Fruit fly (Drosophila melanogaster): ENCODE measurements around the gene CG7857.

CG7857 gene

DNA sequence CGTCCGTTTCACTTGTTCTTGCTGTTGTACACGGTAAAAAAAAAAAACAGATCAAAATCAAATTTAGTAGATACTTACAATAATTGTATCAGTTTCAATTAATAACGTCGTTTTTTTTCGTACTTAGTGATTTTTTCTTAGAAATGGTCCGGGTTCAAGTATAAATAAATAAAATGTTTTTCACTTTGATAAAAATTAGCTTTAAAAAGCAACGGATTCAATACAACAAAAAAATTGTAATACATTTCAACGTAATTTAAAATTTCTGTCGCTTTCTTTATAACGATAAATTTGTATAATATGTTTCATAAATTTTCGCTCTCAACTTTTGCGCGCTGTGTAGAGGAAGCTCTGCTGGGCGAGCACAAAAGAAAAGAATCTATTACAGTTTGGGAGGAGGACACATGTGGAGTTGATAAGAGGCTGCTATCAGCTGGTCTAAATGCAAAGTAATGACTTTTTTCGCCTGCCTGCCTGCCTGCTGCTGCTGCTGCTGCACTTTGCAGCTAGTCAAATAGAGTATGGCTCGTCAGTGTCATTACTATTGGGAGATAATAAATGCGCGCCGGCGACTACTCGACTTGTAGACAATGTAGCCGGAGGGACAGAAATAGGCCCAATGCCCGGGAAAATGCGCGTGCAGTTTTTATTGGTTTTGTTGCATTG lies 33.4 kb upstream of the CG7857 start (continued):
- TF ChIP-seq bbx (GFP tag; IDR thresholded peaks at IDR 0.05; ENCODE audit: partially characterized antibody), result no peak
- peak; percentile 7 for TF ChIP-seq fd3F (GFP tag; optimal IDR thresholded peaks at IDR 0.05)
- TF ChIP-seq br (optimal IDR thresholded peaks at IDR 0.05), result no peak
- no peak for TF ChIP-seq CG4328 (GFP tag; optimal IDR thresholded peaks at IDR 0.05)
- TF ChIP-seq HmgZ (tag; optimal IDR thresholded peaks at IDR 0.05), result no peak
- TF ChIP-seq az2 (GFP tag; optimal IDR thresholded peaks at IDR 0.05), result peak; percentile 68
- TF ChIP-seq CG10274 (GFP tag; optimal IDR thresholded peaks at IDR 0.05), result peak; percentile 47
- peak; percentile 63 for TF ChIP-seq Xbp1 (GFP tag; optimal IDR thresholded peaks at IDR 0.05)
- TF ChIP-seq CG12942 (GFP tag; optimal IDR thresholded peaks at IDR 0.05), result peak; percentile 24
- no peak for TF ChIP-seq sna (GFP tag; IDR thresholded peaks at IDR 0.05; ENCODE audit: partially characterized antibody)
- peak; percentile 77 for TF ChIP-seq CG8388 (GFP tag; optimal IDR thresholded peaks at IDR 0.05)
- no peak for TF ChIP-seq CG9609 (GFP tag; optimal IDR thresholded peaks at IDR 0.05)
- no peak for TF ChIP-seq schlank (tag; optimal IDR thresholded peaks at IDR 0.05)
- no peak for TF ChIP-seq CG8089 (GFP tag; optimal IDR thresholded peaks at IDR 0.05)
- no peak for TF ChIP-seq CG14860 (GFP tag; IDR thresholded peaks at IDR 0.05; ENCODE audit: partially characterized antibody)
- TF ChIP-seq NC2α (GFP tag; optimal IDR thresholded peaks at IDR 0.05), result no peak
- TF ChIP-seq lmd (GFP tag; IDR thresholded peaks at IDR 0.05), result peak; percentile 67
- no peak for TF ChIP-seq cad (GFP tag; optimal IDR thresholded peaks at IDR 0.05)
- TF ChIP-seq CG17328 (GFP tag; IDR thresholded peaks at IDR 0.05), result peak; percentile 39; the same call in 1 of the 2 replicates
- no peak for TF ChIP-seq da (GFP tag; optimal IDR thresholded peaks at IDR 0.05)
- peak; percentile 55 for TF ChIP-seq Fer1 (GFP tag; optimal IDR thresholded peaks at IDR 0.05)
- no peak for TF ChIP-seq CG17912 (GFP tag; optimal IDR thresholded peaks at IDR 0.05)
- TF ChIP-seq D19A (tag; optimal IDR thresholded peaks at IDR 0.05), result peak; percentile 58
- TF ChIP-seq CG10565 (GFP tag; optimal IDR thresholded peaks at IDR 0.05), result no peak
- peak; percentile 5 for TF ChIP-seq CG17568 (GFP tag; optimal IDR thresholded peaks at IDR 0.05)
- peak; percentile 67 for TF ChIP-seq row (GFP tag; IDR thresholded peaks at IDR 0.05)
- TF ChIP-seq CG4424 (GFP tag; optimal IDR thresholded peaks at IDR 0.05), result peak; percentile 77
- 0 out of 3 replicates have a peak, but pooled peaks have one; percentile 43 for TF ChIP-seq CG11093 (GFP tag; IDR thresholded peaks at IDR 0.05)
- no peak for TF ChIP-seq mirr (GFP tag; optimal IDR thresholded peaks at IDR 0.05)
- TF ChIP-seq ttk (GFP tag; IDR thresholded peaks at IDR 0.05), result no peak
- TF ChIP-seq ato (GFP tag; IDR thresholded peaks at IDR 0.05; ENCODE audit: partially characterized antibody), result no peak
- TF ChIP-seq Ssrp (tag; optimal IDR thresholded peaks at IDR 0.05), result peak; percentile 76
- TF ChIP-seq scrt (GFP tag; optimal IDR thresholded peaks at IDR 0.05), result peak; percentile 49
- TF ChIP-seq CG7372 (GFP tag; IDR thresholded peaks at IDR 0.05), result no peak
- peak; percentile 80 for TF ChIP-seq CG31441 (GFP tag; IDR thresholded peaks at IDR 0.05)
- TF ChIP-seq gem (tag; optimal IDR thresholded peaks at IDR 0.05), result peak; percentile 89
- TF ChIP-seq corto (GFP tag; optimal IDR thresholded peaks at IDR 0.05), result no peak
- TF ChIP-seq cas (GFP tag; IDR thresholded peaks at IDR 0.05), result no peak
- TF ChIP-seq CG3838 (GFP tag; optimal IDR thresholded peaks at IDR 0.05), result no peak
- TF ChIP-seq CG15011 (GFP tag; optimal IDR thresholded peaks at IDR 0.05), result peak; percentile 55
- no peak for TF ChIP-seq vnd (GFP tag; IDR thresholded peaks at IDR 0.05; ENCODE audit: partially characterized antibody)
- TF ChIP-seq ab (GFP tag; optimal IDR thresholded peaks at IDR 0.05), result no peak
- peak; percentile 25 for TF ChIP-seq CG18011 (GFP tag; optimal IDR thresholded peaks at IDR 0.05)
- TF ChIP-seq gro (GFP tag; optimal IDR thresholded peaks at IDR 0.05), result peak; percentile 20
- TF ChIP-seq Mad (GFP tag; optimal IDR thresholded peaks at IDR 0.05), result peak; percentile 1
- TF ChIP-seq Mes4 (GFP tag; optimal IDR thresholded peaks at IDR 0.05), result peak; percentile 2
- no peak for TF ChIP-seq Stat92E (GFP tag; optimal IDR thresholded peaks at IDR 0.05)
- TF ChIP-seq wor (GFP tag; IDR thresholded peaks at IDR 0.05), result no peak
- peak; percentile 73 for TF ChIP-seq Ptx1 (GFP tag; IDR thresholded peaks at IDR 0.05)
- TF ChIP-seq CG4854 (GFP tag; optimal IDR thresholded peaks at IDR 0.05), result no peak
